Worm (Caenorhabditis elegans) whole organism, L2 larva: ENCODE results near the gene F32D8.4.

Experiments
- C34F6.9 ChIP-seq: fragments of 150-350 bp; optimal IDR thresholded peaks from 2 replicates; lab custom pipeline; 2014; ENCODE audit warnings: missing biosample characterization, missing genetic modification characterization
- F13H6.1 ChIP-seq: sonication (generic microtip); optimal IDR thresholded peaks from 2 replicates; lab custom pipeline; 2016; ENCODE audit warnings: missing genetic modification characterization, missing compliant biosample characterization
- R02D3.7 ChIP-seq: fragments of 150-350 bp; optimal IDR thresholded peaks from 2 replicates; lab custom pipeline; 2014; ENCODE audit warnings: missing biosample characterization, missing genetic modification characterization
- Y55F3AM.14 ChIP-seq: fragments of 200-800 bp; sonication (Bioruptor generic); optimal IDR thresholded peaks from 2 replicates; lab custom pipeline; 2018; ENCODE audit warnings: mild to moderate bottlenecking, missing genetic modification characterization, missing compliant biosample characterization
- aly-2 ChIP-seq: fragments of 150-350 bp; optimal IDR thresholded peaks from 2 replicates; lab custom pipeline; 2014; ENCODE audit warnings: missing biosample characterization, missing genetic modification characterization
- ceh-16 ChIP-seq: fragments of 150-350 bp; optimal IDR thresholded peaks from 2 replicates; lab custom pipeline; 2014; ENCODE audit warnings: missing biosample characterization, missing genetic modification characterization
- ceh-82 ChIP-seq: fragments of 150-350 bp; optimal IDR thresholded peaks from 2 replicates; lab custom pipeline; 2014; ENCODE audit warnings: missing biosample characterization, missing genetic modification characterization
- dmd-4 ChIP-seq: sonication (generic microtip); optimal IDR thresholded peaks from 2 replicates; lab custom pipeline; 2017; ENCODE audit warnings: missing biosample characterization, missing genetic modification characterization
- elt-1 ChIP-seq: fragments of 150-350 bp; optimal IDR thresholded peaks from 2 replicates; lab custom pipeline; 2014; ENCODE audit warnings: missing biosample characterization, missing genetic modification characterization
- elt-3 ChIP-seq: sonication (generic microtip); optimal IDR thresholded peaks from 2 replicates; lab custom pipeline; 2017; ENCODE audit warnings: missing biosample characterization, missing genetic modification characterization
- fos-1 ChIP-seq: fragments of 150-350 bp; optimal IDR thresholded peaks from 2 replicates; lab custom pipeline; 2014; ENCODE audit warnings: missing biosample characterization, missing genetic modification characterization
- gmeb-1 ChIP-seq: fragments of 150-350 bp; optimal IDR thresholded peaks from 2 replicates; lab custom pipeline; 2014; ENCODE audit warnings: missing biosample characterization, missing genetic modification characterization
- lin-11 ChIP-seq: fragments of 150-350 bp; sonication (generic microtip); optimal IDR thresholded peaks from 2 replicates; lab custom pipeline; 2014; ENCODE audit warnings: missing biosample characterization, missing genetic modification characterization, inconsistent platforms, mixed read lengths
- lin-13 ChIP-seq: fragments of 150-350 bp; optimal IDR thresholded peaks from 2 replicates; lab custom pipeline; 2014; ENCODE audit warnings: missing biosample characterization, missing genetic modification reagents, missing genetic modification characterization
- lin-39 ChIP-seq: fragments of 150-350 bp; optimal IDR thresholded peaks from 2 replicates; lab custom pipeline; 2014; ENCODE audit warnings: missing biosample characterization, missing genetic modification reagents, missing genetic modification characterization
- mbf-1 ChIP-seq: sonication (generic microtip); optimal IDR thresholded peaks from 2 replicates; lab custom pipeline; 2017; ENCODE audit warnings: missing biosample characterization, missing genetic modification characterization
- nhr-10 ChIP-seq: sonication (generic microtip); optimal IDR thresholded peaks from 2 replicates; lab custom pipeline; 2017; ENCODE audit warnings: missing biosample characterization, missing genetic modification characterization
- nhr-11 ChIP-seq: fragments of 150-350 bp; optimal IDR thresholded peaks from 2 replicates; lab custom pipeline; 2014; ENCODE audit warnings: missing biosample characterization, missing genetic modification characterization
- nhr-12 ChIP-seq: fragments of 150-350 bp; optimal IDR thresholded peaks from 2 replicates; lab custom pipeline; 2014; ENCODE audit warnings: missing biosample characterization, missing genetic modification characterization
- nhr-237 ChIP-seq: fragments of 150-350 bp; optimal IDR thresholded peaks from 2 replicates; lab custom pipeline; 2014; ENCODE audit warnings: missing biosample characterization, missing genetic modification characterization
- nhr-25 ChIP-seq: fragments of 150-350 bp; sonication (generic microtip); optimal IDR thresholded peaks from 3 replicates; lab custom pipeline; 2014; ENCODE audit warnings: missing biosample characterization, missing genetic modification characterization
- nhr-6 ChIP-seq: fragments of 150-350 bp; optimal IDR thresholded peaks from 2 replicates; lab custom pipeline; 2014; ENCODE audit warnings: missing biosample characterization, missing genetic modification characterization
- peb-1 ChIP-seq: fragments of 150-350 bp; optimal IDR thresholded peaks from 2 replicates; lab custom pipeline; 2014; ENCODE audit warnings: missing biosample characterization, missing genetic modification characterization
- sem-4 ChIP-seq: fragments of 150-350 bp; optimal IDR thresholded peaks from 2 replicates; lab custom pipeline; 2014; ENCODE audit warnings: missing biosample characterization, missing genetic modification reagents, missing genetic modification characterization
- skn-1 ChIP-seq: sonication (generic microtip); optimal IDR thresholded peaks from 2 replicates; lab custom pipeline; 2017; ENCODE audit warnings: missing biosample characterization, missing genetic modification characterization
- sma-9 ChIP-seq, 2 experiments: fragments of 150-350 bp in 1 of 2; sonication (generic microtip) in 1 of 2; optimal IDR thresholded peaks; 2 replicates each; lab custom pipeline; 2014 to 2016; ENCODE audit warnings: missing genetic modification characterization in 2 of 2, mild to moderate bottlenecking in 1 of 2, missing biosample characterization in 1 of 2, missing compliant biosample characterization in 1 of 2, missing genetic modification reagents in 1 of 2, moderate library complexity in 1 of 2
- snpc-4 ChIP-seq: fragments of 150-350 bp; optimal IDR thresholded peaks from 2 replicates; lab custom pipeline; 2014; ENCODE audit warnings: missing biosample characterization, missing genetic modification characterization
- unc-39 ChIP-seq: fragments of 150-350 bp; optimal IDR thresholded peaks from 2 replicates; lab custom pipeline; 2014; ENCODE audit warnings: missing biosample characterization, missing genetic modification characterization
- unc-55 ChIP-seq: fragments of 150-350 bp; sonication (generic microtip); optimal IDR thresholded peaks from 3 replicates; lab custom pipeline; 2014; ENCODE audit warnings: missing biosample characterization, missing genetic modification reagents, missing genetic modification characterization
- unc-62 ChIP-seq: fragments of 150-350 bp; optimal IDR thresholded peaks from 2 replicates; lab custom pipeline; 2014; ENCODE audit warnings: missing biosample characterization, missing genetic modification reagents, missing genetic modification characterization
- zag-1 ChIP-seq: fragments of 150-350 bp; optimal IDR thresholded peaks from 2 replicates; lab custom pipeline; 2014; ENCODE audit warnings: missing biosample characterization, missing genetic modification characterization
- ztf-1 ChIP-seq: fragments of 200-800 bp; sonication (Bioruptor generic); conservative IDR thresholded peaks from 2 replicates; pipeline ENCODE4 v1.3.6; 2022; ENCODE audit warnings: missing genetic modification characterization, missing compliant biosample characterization
- ztf-11 ChIP-seq: sonication (generic microtip); optimal IDR thresholded peaks from 2 replicates; lab custom pipeline; 2017; ENCODE audit warnings: missing biosample characterization, missing genetic modification characterization
- ztf-4 ChIP-seq: fragments of 150-350 bp; optimal IDR thresholded peaks from 2 replicates; lab custom pipeline; 2014; ENCODE audit warnings: missing biosample characterization, missing genetic modification characterization

F32D8.4 gene

ce11 chrV:10903748-10904147 is 10.4 kb upstream of the F32D8.4 start, which contains the start of gene F32D8.15:
Gene F32D8.15, plus strand, starts transcription at chrV:10904048.
- TF ChIP-seq ztf-4 (no peak), peb-1 (no peak), lin-39 (tag; lab: Kevin White, UChicago) (no peak), elt-3 (tag; lab: Kevin White, UChicago) (no peak), nhr-12 (tag; lab: Kevin White, UChicago) (no peak), aly-2 (tag; lab: Kevin White, UChicago) (no peak), snpc-4 (tag; lab: Kevin White, UChicago) (no peak)

- TF ChIP-seq nhr-6 (tag; lab: Kevin White, UChicago) = no peak
- no peak for TF ChIP-seq ztf-11 (tag; lab: Kevin White, UChicago)
- no peak for TF ChIP-seq nhr-237 (tag; lab: Kevin White, UChicago)
- no peak for TF ChIP-seq nhr-10
- TF ChIP-seq Y55F3AM.14 (GFP tag; lab: Kevin White, UChicago) = no peak
- TF ChIP-seq F13H6.1 (tag; lab: Kevin White, UChicago) = no peak
- TF ChIP-seq unc-62 = no peak
- no peak for TF ChIP-seq unc-55 (GFP tag; lab: Kevin White, UChicago)
- TF ChIP-seq fos-1 (tag; lab: Kevin White, UChicago) = no peak
- no peak for TF ChIP-seq ztf-1 (GFP tag; lab: Robert Waterston, UW)
- no peak for TF ChIP-seq zag-1 (tag; lab: Kevin White, UChicago)
- TF ChIP-seq C34F6.9 (tag; lab: Kevin White, UChicago) = no peak
- no peak for TF ChIP-seq dmd-4 (tag; lab: Kevin White, UChicago)
- no peak for TF ChIP-seq ceh-82
- no peak for TF ChIP-seq elt-1 (tag; lab: Kevin White, UChicago)
- TF ChIP-seq sma-9 (GFP tag; optimal IDR thresholded peaks at IDR 0.05; lab: Kevin White, UChicago) = no peak
- TF ChIP-seq sma-9 (tag; optimal IDR thresholded peaks at IDR 0.05; lab: Kevin White, UChicago) = no peak
- TF ChIP-seq, all 48 proteins: peak for 0
Measured at ce11 chrV:10902682-10903081, 9.3 kb upstream of the F32D8.4 start, which contains the start of gene F32D8.8. Gene F32D8.8, minus strand, starts transcription at chrV:10902782.

- TF ChIP-seq sma-9 (GFP tag; optimal IDR thresholded peaks at IDR 0.05; lab: Kevin White, UChicago) (no peak), sma-9 (tag; optimal IDR thresholded peaks at IDR 0.05; lab: Kevin White, UChicago) (no peak), nhr-12 (tag; lab: Kevin White, UChicago) (no peak), R02D3.7 (tag; lab: Kevin White, UChicago) (no peak), fos-1 (tag; lab: Kevin White, UChicago) (peak; percentile 37), unc-62 (no peak), unc-39 (tag; lab: Kevin White, UChicago) (no peak), ztf-4 (no peak)
Measured at ce11 chrV:10901125-10901524, 7.8 kb upstream of the F32D8.4 start, which contains the start of gene spp-16. Gene spp-16, minus strand, starts transcription at chrV:10901303.

ce11 chrV:10898629-10899028 is 5.3 kb upstream of the F32D8.4 start:
- TF ChIP-seq nhr-237 (tag; lab: Kevin White, UChicago) = no peak
- peak; percentile 24 for TF ChIP-seq ceh-16
- TF ChIP-seq nhr-25 (tag; lab: Kevin White, UChicago) = peak; percentile 34
- no peak for TF ChIP-seq sem-4 (tag; lab: Kevin White, UChicago)
- TF ChIP-seq, all 48 proteins: peak for 2

- TF ChIP-seq R02D3.7 (tag; lab: Kevin White, UChicago) = no peak
- no peak for TF ChIP-seq mbf-1
- TF ChIP-seq F13H6.1 (tag; lab: Kevin White, UChicago) = no peak
- TF ChIP-seq nhr-237 (tag; lab: Kevin White, UChicago) = no peak
- TF ChIP-seq gmeb-1 (tag; lab: Kevin White, UChicago) = no peak
- TF ChIP-seq nhr-11 (tag; lab: Kevin White, UChicago) = no peak
- no peak for TF ChIP-seq sem-4 (tag; lab: Kevin White, UChicago)
- TF ChIP-seq nhr-6 (tag; lab: Kevin White, UChicago) = no peak
- TF ChIP-seq C34F6.9 (tag; lab: Kevin White, UChicago) = no peak
- TF ChIP-seq lin-11 (tag; lab: Kevin White, UChicago) = no peak
- TF ChIP-seq elt-1 (tag; lab: Kevin White, UChicago) = no peak
- no peak for TF ChIP-seq lin-13
- no peak for TF ChIP-seq nhr-10
- TF ChIP-seq unc-39 (tag; lab: Kevin White, UChicago) = no peak
- TF ChIP-seq skn-1 = no peak
Measured at ce11 chrV:10898107-10898506, 4.7 kb upstream of the F32D8.4 start, which contains the start of gene F32D8.7. Gene F32D8.7, plus strand, starts transcription at chrV:10898435.
